Worm (Caenorhabditis elegans) whole organism, late embryonic: ENCODE measurements around the gene F40G12.5.
"Not testable (repeated sequence)": the region's sequence is repeated elsewhere in the genome, so short reads cannot be mapped to it uniquely, and the experiment has no call there.

Experiments used
- C38D4.7 ChIP-seq: fragments of 200-800 bp; sonication (Bioruptor generic); optimal IDR thresholded peaks from 2 replicates; lab custom pipeline; 2018; ENCODE audit warnings: mild to moderate bottlenecking, missing genetic modification characterization, moderate library complexity, missing compliant biosample characterization
- K02D7.2 ChIP-seq: sonication (generic microtip); optimal IDR thresholded peaks from 2 replicates; lab custom pipeline; 2017; ENCODE audit warnings: mild to moderate bottlenecking, missing genetic modification characterization, missing compliant biosample characterization
- ceh-18 ChIP-seq: sonication (generic microtip); optimal IDR thresholded peaks from 2 replicates; lab custom pipeline; 2016; ENCODE audit warnings: missing genetic modification characterization, missing compliant biosample characterization
- ceh-19 ChIP-seq: fragments of 200-800 bp; sonication (Bioruptor generic); optimal IDR thresholded peaks from 2 replicates; lab custom pipeline; 2018; ENCODE audit warnings: mild to moderate bottlenecking, missing genetic modification characterization, missing compliant biosample characterization
- ceh-30 ChIP-seq: fragments of 150-350 bp; optimal IDR thresholded peaks from 2 replicates; lab custom pipeline; 2014; ENCODE audit warnings: missing biosample characterization, missing genetic modification characterization
- ceh-31 ChIP-seq: sonication (generic microtip); optimal IDR thresholded peaks from 2 replicates; lab custom pipeline; 2016; ENCODE audit warnings: missing genetic modification characterization, missing compliant biosample characterization
- ceh-9 ChIP-seq: sonication (generic microtip); optimal IDR thresholded peaks from 2 replicates; lab custom pipeline; 2016; ENCODE audit warnings: mild to moderate bottlenecking, missing genetic modification characterization, inconsistent platforms, missing compliant biosample characterization
- dve-1 ChIP-seq: sonication (generic microtip); optimal IDR thresholded peaks from 2 replicates; lab custom pipeline; 2017; ENCODE audit warnings: antibody characterized with exemption, mild to moderate bottlenecking, missing genetic modification characterization, missing compliant biosample characterization
- mec-3 ChIP-seq: sonication (generic microtip); optimal IDR thresholded peaks from 2 replicates; lab custom pipeline; 2016; ENCODE audit warnings: borderline replicate concordance, missing genetic modification characterization, missing compliant biosample characterization
- nhr-11 ChIP-seq: fragments of 150-350 bp; optimal IDR thresholded peaks from 2 replicates; lab custom pipeline; 2014; ENCODE audit warnings: missing biosample characterization, missing genetic modification characterization
- pha-4 ChIP-seq: fragments of 150-350 bp; optimal IDR thresholded peaks from 2 replicates; lab custom pipeline; 2018; ENCODE audit warnings: missing biosample characterization, missing genetic modification reagents, missing genetic modification characterization
- pqm-1 ChIP-seq: sonication (generic microtip); optimal IDR thresholded peaks from 2 replicates; lab custom pipeline; 2016; ENCODE audit warnings: missing genetic modification characterization, missing compliant biosample characterization
- rnt-1 ChIP-seq: sonication (generic microtip); optimal IDR thresholded peaks from 2 replicates; lab custom pipeline; 2016; ENCODE audit warnings: missing genetic modification characterization, missing compliant biosample characterization
- syd-9 ChIP-seq: sonication (generic microtip); optimal IDR thresholded peaks from 2 replicates; lab custom pipeline; 2016; ENCODE audit warnings: mild to moderate bottlenecking, missing genetic modification characterization, moderate library complexity, missing compliant biosample characterization

DNA sequence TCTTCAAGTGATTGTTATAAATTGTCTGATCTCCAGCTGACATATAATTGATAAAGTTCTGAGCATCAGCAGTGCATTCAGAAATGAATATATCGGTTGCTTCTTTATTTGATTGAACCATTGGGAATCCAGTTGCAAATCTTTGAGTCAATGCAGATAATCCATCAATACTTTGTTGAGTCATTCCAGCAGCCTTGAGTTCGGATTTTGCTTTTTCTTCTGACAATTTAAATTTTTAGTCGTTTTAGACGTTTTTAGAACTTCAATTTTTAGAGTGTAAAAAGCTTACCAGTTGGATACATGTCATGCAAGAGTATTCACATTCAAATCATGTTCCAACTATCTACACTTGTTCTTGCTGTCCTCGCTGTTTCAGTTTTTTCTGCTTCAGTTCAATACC, 39.0 kb upstream of the F40G12.5 start, which contains the start of gene F14D7.14:
- TF ChIP-seq pqm-1 (tag; lab: Kevin White, UChicago); mec-3 (tag; lab: Kevin White, UChicago); rnt-1 (tag; lab: Kevin White, UChicago); pha-4 (tag; lab: Kevin White, UChicago); K02D7.2 (tag; lab: Kevin White, UChicago); ceh-30 (tag; lab: Kevin White, UChicago); C38D4.7 (GFP tag; lab: Kevin White, UChicago); dve-1; ceh-9 (tag; lab: Kevin White, UChicago); nhr-11 (tag; lab: Kevin White, UChicago); ceh-18 (tag; lab: Kevin White, UChicago); ceh-19 (GFP tag; lab: Kevin White, UChicago); ceh-31 (tag; lab: Kevin White, UChicago); syd-9 (tag; lab: Kevin White, UChicago): not testable (repeated sequence)
